Worm (Caenorhabditis elegans): Measurements from ENCODE around the gene C33F10.8.

- no peak for TF ChIP-seq eyg-1 (tag; optimal IDR thresholded peaks at IDR 0.05)
- no peak for TF ChIP-seq nhr-11 (tag; optimal IDR thresholded peaks at IDR 0.05)
- TF ChIP-seq unc-3 (GFP tag; conservative IDR thresholded peaks at IDR 0.05) = no peak
- TF ChIP-seq unc-3 (tag; optimal IDR thresholded peaks at IDR 0.05) = no peak
- TF ChIP-seq ceh-19 (GFP tag; optimal IDR thresholded peaks at IDR 0.05) = no peak
Measured at ce11 chrII:4867476-4867875, 42.4 kb upstream of the C33F10.8 start, which contains the start of gene col-17.
